Fruit fly (Drosophila melanogaster): Measurements from ENCODE around the gene pigeon.

The pigeon gene

dm6 chr2L:19235648-19236297 is 49.9 kb downstream of the pigeon start (continued):
- TF ChIP-seq vvl (GFP tag; IDR thresholded peaks at IDR 0.05) (peak; percentile 68; the same call in 1 of the 2 replicates), CG16815 (GFP tag; optimal IDR thresholded peaks at IDR 0.05) (no peak), Adf1 (GFP tag; IDR thresholded peaks at IDR 0.05) (no peak), Max (GFP tag; optimal IDR thresholded peaks at IDR 0.05) (no peak), CG30403 (GFP tag; optimal IDR thresholded peaks at IDR 0.05) (no peak), ranshi (GFP tag; IDR thresholded peaks at IDR 0.05) (no peak), CG9609 (GFP tag; optimal IDR thresholded peaks at IDR 0.05) (no peak), TFAM (GFP tag; optimal IDR thresholded peaks at IDR 0.05) (no peak), CG16779 (GFP tag; IDR thresholded peaks at IDR 0.05) (no peak), dm (GFP tag; optimal IDR thresholded peaks at IDR 0.05) (no peak), Fer2 (tag; optimal IDR thresholded peaks at IDR 0.05) (no peak), Hmx (GFP tag; optimal IDR thresholded peaks at IDR 0.05) (no peak), cas (GFP tag; IDR thresholded peaks at IDR 0.05) (no peak), Kr (GFP tag; optimal IDR thresholded peaks at IDR 0.05) (peak; percentile 42), CG30020 (tag; optimal IDR thresholded peaks at IDR 0.05) (no peak), chn (GFP tag; optimal IDR thresholded peaks at IDR 0.05) (no peak), CG10654 (GFP tag; optimal IDR thresholded peaks at IDR 0.05) (no peak), nerfin-2 (GFP tag; IDR thresholded peaks at IDR 0.05; ENCODE audit: partially characterized antibody) (no peak), Deaf1 (tag; optimal IDR thresholded peaks at IDR 0.05) (peak; percentile 84), Hey (tag; optimal IDR thresholded peaks at IDR 0.05) (peak; percentile 2), CG8359 (GFP tag; optimal IDR thresholded peaks at IDR 0.05; ENCODE audit: borderline replicate concordance) (no peak), danr (GFP tag; IDR thresholded peaks at IDR 0.05) (no peak), luna (GFP tag; optimal IDR thresholded peaks at IDR 0.05) (no peak), chm (GFP tag; IDR thresholded peaks at IDR 0.05) (no peak), eve (GFP tag; optimal IDR thresholded peaks at IDR 0.05) (no peak), CG18599 (GFP tag; optimal IDR thresholded peaks at IDR 0.05) (peak; percentile 7), abd-A (tag; optimal IDR thresholded peaks at IDR 0.05) (peak; percentile 45), CG11093 (GFP tag; IDR thresholded peaks at IDR 0.05) (no peak), CG10431 (GFP tag; optimal IDR thresholded peaks at IDR 0.05) (no peak), Sry-β (GFP tag; optimal IDR thresholded peaks at IDR 0.05) (no peak), dimm (GFP tag; IDR thresholded peaks at IDR 0.05) (no peak), pb (GFP tag; optimal IDR thresholded peaks at IDR 0.05) (no peak), sug (tag; optimal IDR thresholded peaks at IDR 0.05) (no peak), Sox102F (GFP tag; optimal IDR thresholded peaks at IDR 0.05) (no peak), CG17912 (GFP tag; optimal IDR thresholded peaks at IDR 0.05) (no peak), Ets65A (GFP tag) (peak; percentile 48), sr (GFP tag; IDR thresholded peaks at IDR 0.05) (no peak), sisA (GFP tag; IDR thresholded peaks at IDR 0.05) (no peak), CrebB (tag; optimal IDR thresholded peaks at IDR 0.05) (no peak), gro (GFP tag; optimal IDR thresholded peaks at IDR 0.05) (no peak), ttk (GFP tag; IDR thresholded peaks at IDR 0.05) (no peak), Ada2b (GFP tag; IDR thresholded peaks at IDR 0.05) (no peak), CG34422 (GFP tag; IDR thresholded peaks at IDR 0.05) (no peak), Bteb2 (GFP tag; optimal IDR thresholded peaks at IDR 0.05) (no peak), pnt (GFP tag; optimal IDR thresholded peaks at IDR 0.05) (no peak), Hr51 (GFP tag; optimal IDR thresholded peaks at IDR 0.05) (peak in 1 of 2 experiments; percentile 40), Doc3 (GFP tag; IDR thresholded peaks at IDR 0.05; ENCODE audit: partially characterized antibody) (no peak), esg (GFP tag; conservative IDR thresholded peaks at IDR 0.05) (no peak)
